Fruit fly (Drosophila melanogaster): ENCODE measurements around the gene Tollo.

Gene Tollo

dm6 chr3L:15231167-15231566 is 4.3 kb upstream of the Tollo start:
- no peak for TF ChIP-seq usp (GFP tag; optimal IDR thresholded peaks at IDR 0.05)
- no peak for TF ChIP-seq HLH106 (tag; optimal IDR thresholded peaks at IDR 0.05)
- TF ChIP-seq Myc (optimal IDR thresholded peaks at IDR 0.05), result no peak
- no peak for TF ChIP-seq Mio (GFP tag; optimal IDR thresholded peaks at IDR 0.05)
- no peak for TF ChIP-seq Sp1 (GFP tag; optimal IDR thresholded peaks at IDR 0.05)
- no peak for TF ChIP-seq Hr83 (GFP tag; optimal IDR thresholded peaks at IDR 0.05; ENCODE audit: poor library complexity, severe bottlenecking)
- no peak for TF ChIP-seq N (GFP tag; optimal IDR thresholded peaks at IDR 0.05)
- no peak for TF ChIP-seq br (GFP tag; optimal IDR thresholded peaks at IDR 0.05)

dm6 chr3L:15232431-15233254 is 2.8 kb upstream of the Tollo start:
- TF ChIP-seq br (GFP tag; optimal IDR thresholded peaks at IDR 0.05), result no peak

- TF ChIP-seq dl (GFP tag; optimal IDR thresholded peaks at IDR 0.05; ENCODE audit: insufficient read depth in 1 of 2, partially characterized antibody in 2 of 2), result peak; percentile 31 to 52
- no peak for TF ChIP-seq Dfd (GFP tag; optimal IDR thresholded peaks at IDR 0.05)
- no peak for TF ChIP-seq CG32264 (GFP tag; optimal IDR thresholded peaks at IDR 0.05)
- no peak for TF ChIP-seq CG9705 (GFP tag; optimal IDR thresholded peaks at IDR 0.05)
- no peak for TF ChIP-seq dmrt93B (GFP tag; optimal IDR thresholded peaks at IDR 0.05)
- TF ChIP-seq Hr83 (GFP tag; optimal IDR thresholded peaks at IDR 0.05; ENCODE audit: poor library complexity, severe bottlenecking), result no peak
- peak; percentile 26 for TF ChIP-seq ey (GFP tag; optimal IDR thresholded peaks at IDR 0.05)
- no peak for TF ChIP-seq Abd-B (GFP tag; optimal IDR thresholded peaks at IDR 0.05)
- TF ChIP-seq GATAd (GFP tag; optimal IDR thresholded peaks at IDR 0.05), result no peak
- no peak for TF ChIP-seq br (GFP tag; optimal IDR thresholded peaks at IDR 0.05)
- TF ChIP-seq h (GFP tag; optimal IDR thresholded peaks at IDR 0.05), result no peak
- no peak for TF ChIP-seq sage (GFP tag; optimal IDR thresholded peaks at IDR 0.05)
- no peak for TF ChIP-seq Rel (GFP tag; optimal IDR thresholded peaks at IDR 0.05)
- no peak for TF ChIP-seq Rel (tag; optimal IDR thresholded peaks at IDR 0.05)
- TF ChIP-seq Hr78 (GFP tag; optimal IDR thresholded peaks at IDR 0.05), result no peak
- no peak for TF ChIP-seq tai (GFP tag; optimal IDR thresholded peaks at IDR 0.05)
- no peak for TF ChIP-seq CrebA (GFP tag; optimal IDR thresholded peaks at IDR 0.05; ENCODE audit: borderline replicate concordance)
- peak in 1 of 2 experiments; percentile 18 for TF ChIP-seq foxo (GFP tag; optimal IDR thresholded peaks at IDR 0.05)
- TF ChIP-seq Hnf4 (GFP tag; optimal IDR thresholded peaks at IDR 0.05), result no peak
- no peak for TF ChIP-seq Mio (GFP tag; optimal IDR thresholded peaks at IDR 0.05)
- TF ChIP-seq woc (GFP tag; optimal IDR thresholded peaks at IDR 0.05), result peak; percentile 83
- no peak for TF ChIP-seq N (GFP tag; optimal IDR thresholded peaks at IDR 0.05)
- peak; percentile 90 for TF ChIP-seq Dif (GFP tag; optimal IDR thresholded peaks at IDR 0.05; ENCODE audit: partially characterized antibody)
- TF ChIP-seq Jra (GFP tag; optimal IDR thresholded peaks at IDR 0.05), result no peak
- TF ChIP-seq jim (GFP tag; optimal IDR thresholded peaks at IDR 0.05), result no peak
- no peak for TF ChIP-seq rgr (GFP tag; optimal IDR thresholded peaks at IDR 0.05)
- TF ChIP-seq sv (GFP tag; optimal IDR thresholded peaks at IDR 0.05), result no peak
- TF ChIP-seq fru (GFP tag; optimal IDR thresholded peaks at IDR 0.05), result no peak
- TF ChIP-seq psq (GFP tag; optimal IDR thresholded peaks at IDR 0.05), result no peak
- TF ChIP-seq OdsH (GFP tag; optimal IDR thresholded peaks at IDR 0.05), result no peak
- TF ChIP-seq Vsx2 (GFP tag; optimal IDR thresholded peaks at IDR 0.05; ENCODE audit: partially characterized antibody), result peak; percentile 90
- TF ChIP-seq pan (optimal IDR thresholded peaks at IDR 0.05), result no peak
- no peak for TF ChIP-seq lola (GFP tag; optimal IDR thresholded peaks at IDR 0.05)
- no peak for TF ChIP-seq Sp1 (GFP tag; optimal IDR thresholded peaks at IDR 0.05)
- no peak for TF ChIP-seq usp (GFP tag; optimal IDR thresholded peaks at IDR 0.05)
- TF ChIP-seq HLH106 (tag; optimal IDR thresholded peaks at IDR 0.05), result peak; percentile 31
- no peak for TF ChIP-seq dsf (GFP tag; optimal IDR thresholded peaks at IDR 0.05; ENCODE audit: borderline replicate concordance)
- no peak for TF ChIP-seq brk (GFP tag; optimal IDR thresholded peaks at IDR 0.05)
- no peak for TF ChIP-seq Myc (optimal IDR thresholded peaks at IDR 0.05)
These were observed 1.1 kb upstream of the Tollo start for dm6 chr3L:15234233-15234778.

All from whole organism, wandering third instar larva.